Worm (Caenorhabditis elegans) whole organism, young adult: ENCODE data around the gene fbxa-164.

Experiments
- F23B12.7 ChIP-seq: sonication (generic microtip); optimal IDR thresholded peaks from 2 replicates; lab custom pipeline; 2017; ENCODE audit warnings: missing genetic modification characterization, mild to moderate bottlenecking, missing compliant biosample characterization, antibody characterized with exemption, moderate library complexity; ENCODE audit not compliant: insufficient read depth
- F39B2.1 ChIP-seq: fragments of 200-800 bp; sonication (Bioruptor generic); IDR thresholded peaks from 2 replicates; pipeline ENCODE4 v1.3.6; 2022; ENCODE audit warnings: missing genetic modification reagents, missing genetic modification characterization, missing compliant biosample characterization
- F49E8.2 ChIP-seq: sonication (generic microtip); optimal IDR thresholded peaks from 3 replicates; lab custom pipeline; 2017; ENCODE audit warnings: missing genetic modification characterization, mild to moderate bottlenecking, missing compliant biosample characterization, antibody characterized with exemption, moderate library complexity; ENCODE audit not compliant: insufficient read depth
- F57A8.1 ChIP-seq: fragments of 200-800 bp; sonication (Bioruptor generic); optimal IDR thresholded peaks from 2 replicates; lab custom pipeline; 2018; ENCODE audit warnings: mild to moderate bottlenecking, missing genetic modification characterization, moderate library complexity, missing compliant biosample characterization
- T26A5.8 ChIP-seq: sonication (generic microtip); optimal IDR thresholded peaks from 2 replicates; lab custom pipeline; 2016; ENCODE audit warnings: missing genetic modification characterization, missing compliant biosample characterization
- athp-1 ChIP-seq: sonication (generic microtip); optimal IDR thresholded peaks from 2 replicates; lab custom pipeline; 2017; ENCODE audit warnings: mild to moderate bottlenecking, missing genetic modification characterization, missing compliant biosample characterization
- attf-6 ChIP-seq: fragments of 200-800 bp; sonication (Bioruptor generic); IDR thresholded peaks from 2 replicates; pipeline ENCODE4 v1.3.6; 2022; ENCODE audit warnings: missing genetic modification reagents, missing genetic modification characterization, missing compliant biosample characterization
- cebp-1 ChIP-seq, 2 experiments: fragments of 200-800 bp in 1 of 2; sonication (Bioruptor generic) in 1 of 2; sonication (generic microtip) in 1 of 2; IDR thresholded peaks in 1 of 2; optimal IDR thresholded peaks in 1 of 2; 2 replicates each; pipeline versions ENCODE4 v1.3.6 to Lab custom; 2017 to 2022; ENCODE audit warnings: missing compliant biosample characterization in 2 of 2, missing genetic modification characterization in 2 of 2, mild to moderate bottlenecking in 1 of 2, missing genetic modification reagents in 1 of 2, moderate library complexity in 1 of 2
- ceh-58 ChIP-seq: fragments of 200-800 bp; sonication (Bioruptor generic); IDR thresholded peaks from 2 replicates; pipeline ENCODE4 v1.3.6; 2022; ENCODE audit warnings: missing genetic modification characterization, missing compliant biosample characterization
- ceh-79 ChIP-seq: sonication (generic microtip); optimal IDR thresholded peaks from 2 replicates; lab custom pipeline; 2017; ENCODE audit warnings: mild to moderate bottlenecking, missing genetic modification characterization, missing compliant biosample characterization
- ekl-4 ChIP-seq: fragments of 200-800 bp; sonication (Bioruptor generic); IDR thresholded peaks from 2 replicates; pipeline ENCODE4 v1.3.6; 2022; ENCODE audit warnings: missing genetic modification reagents, missing genetic modification characterization, missing compliant biosample characterization
- fkh-3 ChIP-seq: sonication (generic microtip); optimal IDR thresholded peaks from 2 replicates; lab custom pipeline; 2016; ENCODE audit warnings: mild to moderate bottlenecking, missing genetic modification characterization, missing compliant biosample characterization
- hrde-1 ChIP-seq: sonication (generic microtip); optimal IDR thresholded peaks from 2 replicates; lab custom pipeline; 2016; ENCODE audit warnings: missing genetic modification characterization, mild to moderate bottlenecking, missing compliant biosample characterization, moderate library complexity, missing genotype, missing genetic modification reagents, borderline replicate concordance
- lin-26 ChIP-seq: fragments of 200-800 bp; sonication (Bioruptor generic); IDR thresholded peaks from 2 replicates; pipeline ENCODE4 v1.3.6; 2022; ENCODE audit warnings: missing genetic modification reagents, missing genetic modification characterization, missing compliant biosample characterization
- mel-28 ChIP-seq: sonication (generic microtip); optimal IDR thresholded peaks from 2 replicates; lab custom pipeline; 2016; ENCODE audit warnings: borderline replicate concordance, mild to moderate bottlenecking, missing genetic modification characterization, missing compliant biosample characterization
- mes-4 ChIP-seq: sonication (generic microtip); optimal IDR thresholded peaks from 2 replicates; lab custom pipeline; 2016; ENCODE audit warnings: missing genotype, missing genetic modification characterization, missing compliant biosample characterization
- mxl-1 ChIP-seq: sonication (generic microtip); optimal IDR thresholded peaks from 2 replicates; lab custom pipeline; 2016; ENCODE audit warnings: missing genetic modification characterization, missing compliant biosample characterization
- nhr-120 ChIP-seq: fragments of 200-800 bp; sonication (Bioruptor generic); IDR thresholded peaks from 2 replicates; pipeline ENCODE4 v1.3.6; 2022; ENCODE audit warnings: missing genetic modification characterization, missing compliant biosample characterization
- nhr-90 ChIP-seq: sonication (generic microtip); optimal IDR thresholded peaks from 2 replicates; lab custom pipeline; 2016; ENCODE audit warnings: missing genotype, mild to moderate bottlenecking, missing genetic modification characterization, missing compliant biosample characterization
- pha-4 ChIP-seq: fragments of 150-350 bp; sonication (generic microtip); optimal IDR thresholded peaks from 2 replicates; lab custom pipeline; 2014; ENCODE audit warnings: missing biosample characterization, missing genetic modification reagents, missing genetic modification characterization
- rec-8 ChIP-seq, 2 experiments: sonication (generic microtip); optimal IDR thresholded peaks; 2 replicates each; lab custom pipeline; 2016; ENCODE audit warnings: mild to moderate bottlenecking in 2 of 2, missing genetic modification characterization in 2 of 2, missing genetic modification reagents in 2 of 2, missing genotype in 2 of 2, missing biosample characterization in 1 of 2, missing compliant biosample characterization in 1 of 2, moderate library complexity in 1 of 2
- sdz-38 ChIP-seq: sonication (generic microtip); optimal IDR thresholded peaks from 2 replicates; lab custom pipeline; 2016; ENCODE audit warnings: missing genotype, missing genetic modification characterization, missing compliant biosample characterization
- snpc-4 ChIP-seq, 5 experiments: fragments of 150-350 bp in 1 of 5; sonication (generic microtip) in 4 of 5; optimal IDR thresholded peaks; 2 replicates each; lab custom pipeline; 2014 to 2018; ENCODE audit warnings: missing genetic modification characterization in 5 of 5, missing biosample characterization in 3 of 5, antibody characterized with exemption in 2 of 5, mild to moderate bottlenecking in 2 of 5, missing compliant biosample characterization in 2 of 5, missing genotype in 2 of 5, moderate library complexity in 2 of 5, missing genetic modification reagents in 1 of 5
- sptf-2 ChIP-seq: fragments of 200-800 bp; sonication (Bioruptor generic); optimal IDR thresholded peaks from 2 replicates; lab custom pipeline; 2018; ENCODE audit warnings: mild to moderate bottlenecking, missing genetic modification characterization, missing compliant biosample characterization
- tbp1 ChIP-seq: fragments of 200-800 bp; sonication (Bioruptor generic); optimal IDR thresholded peaks from 2 replicates; lab custom pipeline; 2018; ENCODE audit warnings: mild to moderate bottlenecking, missing genetic modification characterization, missing compliant biosample characterization
- tbx-9 ChIP-seq: sonication (generic microtip); optimal IDR thresholded peaks from 2 replicates; lab custom pipeline; 2016; ENCODE audit warnings: borderline replicate concordance, missing genetic modification characterization, inconsistent platforms, missing compliant biosample characterization
- tlf-1 ChIP-seq: fragments of 200-800 bp; sonication (Bioruptor generic); optimal IDR thresholded peaks from 2 replicates; lab custom pipeline; 2018; ENCODE audit warnings: mild to moderate bottlenecking, missing genetic modification characterization, missing compliant biosample characterization
- unc-62 ChIP-seq: fragments of 150-350 bp; optimal IDR thresholded peaks from 2 replicates; lab custom pipeline; 2014; ENCODE audit warnings: missing biosample characterization, missing genetic modification reagents, missing genetic modification characterization
- zim-3 ChIP-seq: sonication (generic microtip); optimal IDR thresholded peaks from 2 replicates; lab custom pipeline; 2017; ENCODE audit warnings: mild to moderate bottlenecking, missing genetic modification characterization, moderate library complexity, missing compliant biosample characterization
- ztf-18 ChIP-seq: sonication (generic microtip); optimal IDR thresholded peaks from 2 replicates; lab custom pipeline; 2016; ENCODE audit warnings: missing genotype, mild to moderate bottlenecking, missing genetic modification characterization, missing compliant biosample characterization
- ztf-28 ChIP-seq: fragments of 200-800 bp; sonication (Bioruptor generic); IDR thresholded peaks from 2 replicates; pipeline ENCODE4 v1.3.6; 2022; ENCODE audit warnings: missing genetic modification reagents, missing genetic modification characterization, missing compliant biosample characterization
- ztf-6 ChIP-seq: fragments of 200-800 bp; sonication (Bioruptor generic); IDR thresholded peaks from 2 replicates; pipeline ENCODE4 v1.3.6; 2022; ENCODE audit warnings: missing genetic modification reagents, missing genetic modification characterization, missing compliant biosample characterization

fbxa-164 gene

ce11 chrII:1568214-1568613 is 45.7 kb downstream of the fbxa-164 start, which contains the start of gene fbxb-49:
Gene fbxb-49 (plus strand): TSS chrII:1568514.
- TF ChIP-seq athp-1 = no peak
- no peak for TF ChIP-seq tbx-9
- TF ChIP-seq F57A8.1 (GFP tag; lab: Kevin White, UChicago) = no peak
- TF ChIP-seq ztf-6 (GFP tag; lab: Robert Waterston, UW) = no peak
- TF ChIP-seq ceh-79 (tag; lab: Kevin White, UChicago) = no peak
- TF ChIP-seq tbp1 = no peak
- no peak for TF ChIP-seq lin-26 (GFP tag; lab: Robert Waterston, UW)
- TF ChIP-seq ceh-58 (GFP tag; lab: Robert Waterston, UW) = no peak
- TF ChIP-seq nhr-90 (tag; lab: Kevin White, UChicago) = no peak
- no peak for TF ChIP-seq mes-4 (tag; lab: Kevin White, UChicago)
- no peak for TF ChIP-seq pha-4 (tag; lab: Kevin White, UChicago)
- no peak for TF ChIP-seq ekl-4
- no peak for TF ChIP-seq mel-28
- TF ChIP-seq F49E8.2 (tag; lab: Kevin White, UChicago) = no peak
- TF ChIP-seq sdz-38 (tag; lab: Kevin White, UChicago) = no peak
- no peak for TF ChIP-seq nhr-120 (GFP tag; lab: Robert Waterston, UW)
- no peak for TF ChIP-seq ztf-28 (GFP tag; lab: Robert Waterston, UW)
- TF ChIP-seq sptf-2 (GFP tag; lab: Kevin White, UChicago) = no peak
- no peak for TF ChIP-seq cebp-1 (GFP tag; IDR thresholded peaks at IDR 0.05; lab: Robert Waterston, UW)
- TF ChIP-seq cebp-1 (tag; optimal IDR thresholded peaks at IDR 0.05; lab: Kevin White, UChicago) = no peak
- TF ChIP-seq, all 124 proteins: peak for 0

- TF ChIP-seq attf-6 (GFP tag; lab: Robert Waterston, UW) (no peak), ztf-18 (tag; lab: Kevin White, UChicago) (no peak), mxl-1 (tag; lab: Kevin White, UChicago) (no peak), F39B2.1 (GFP tag; lab: Robert Waterston, UW) (no peak), hrde-1 (no peak), fkh-3 (tag; lab: Kevin White, UChicago) (no peak), zim-3 (tag; lab: Kevin White, UChicago) (no peak), snpc-4 (GFP tag; optimal IDR thresholded peaks at IDR 0.05; lab: Kevin White, UChicago) (no peak), snpc-4 (tag; optimal IDR thresholded peaks at IDR 0.05; lab: Kevin White, UChicago) (no peak), rec-8 (tag; optimal IDR thresholded peaks at IDR 0.05; lab: Kevin White, UChicago) (no peak), tlf-1 (GFP tag; lab: Kevin White, UChicago) (no peak), unc-62 (GFP tag; lab: Kevin White, UChicago) (no peak), F23B12.7 (no peak), T26A5.8 (tag; lab: Kevin White, UChicago) (no peak)
These were observed 46.2 kb downstream of the fbxa-164 start, which contains the start of gene K05F6.8 for ce11 chrII:1567646-1568045. Gene K05F6.8 (minus strand): TSS chrII:1567746.
